Fruit fly (Drosophila melanogaster) whole organism, larva: ENCODE measurements around the gene Cad96Cb.

Experiments used
- noc ChIP-seq: fragments of 200-800 bp; sonication (Bioruptor generic); optimal IDR thresholded peaks from 3 replicates; lab custom pipeline; 2019; ENCODE audit warnings: missing biosample characterization, mild to moderate bottlenecking, missing genetic modification characterization, moderate library complexity

The Cad96Cb gene

dm6 chr3R:25245052-25245813 is 13.1 kb upstream of the Cad96Cb start, which contains the start of gene bam:
TSS of gene bam (minus strand) at chr3R:25245109.
- TF ChIP-seq noc (tag; lab: Kevin White, UChicago) = no peak

dm6 chr3R:25241507-25242070 is 9.5 kb upstream of the Cad96Cb start, which contains the start of gene CG11854:
TSS of gene CG11854 (plus strand) at chr3R:25242020.
- no peak for TF ChIP-seq noc (tag; lab: Kevin White, UChicago)

dm6 chr3R:25239880-25240279 is 7.8 kb upstream of the Cad96Cb start, which contains the start of gene to:
TSS of gene to (plus strand) at chr3R:25240180.
- TF ChIP-seq noc (tag; lab: Kevin White, UChicago) = no peak

dm6 chr3R:25238771-25239700 is 6.9 kb upstream of the Cad96Cb start:
- no peak for TF ChIP-seq noc (tag; lab: Kevin White, UChicago)

- TF ChIP-seq noc (tag; lab: Kevin White, UChicago) = no peak
These were observed 5.2 kb upstream of the Cad96Cb start, which contains the start of gene Jhbp7 for dm6 chr3R:25237314-25237713. TSS of gene Jhbp7 (plus strand) at chr3R:25237614.

- no peak for TF ChIP-seq noc (tag; lab: Kevin White, UChicago)
These were observed 4.0 kb upstream of the Cad96Cb start for dm6 chr3R:25236121-25236520.

dm6 chr3R:25235362-25235761 is 3.2 kb upstream of the Cad96Cb start, which contains the start of gene Sil1:
TSS of gene Sil1 (minus strand) at chr3R:25235529.
- TF ChIP-seq noc (tag; lab: Kevin White, UChicago) = no peak

dm6 chr3R:25225483-25225882 is 6.6 kb downstream of the Cad96Cb start:
- no peak for TF ChIP-seq noc (tag; lab: Kevin White, UChicago)

dm6 chr3R:25221203-25221807 is 10.8 kb downstream of the Cad96Cb start, which contains the start of gene Alg9:
TSS of gene Alg9 (plus strand) at chr3R:25221589.
- no peak for TF ChIP-seq noc (tag; lab: Kevin White, UChicago)

- no peak for TF ChIP-seq noc (tag; lab: Kevin White, UChicago)
These were observed 13.1 kb downstream of the Cad96Cb start, which contains the start of gene CG31103 for dm6 chr3R:25219018-25219417. TSS of gene CG31103 (plus strand) at chr3R:25219318.

- no peak for TF ChIP-seq noc (tag; lab: Kevin White, UChicago)
These were observed 16.1 kb downstream of the Cad96Cb start, which contains the start of gene CG31106 for dm6 chr3R:25215997-25216396. TSS of gene CG31106 (plus strand) at chr3R:25216297.

dm6 chr3R:25215123-25215522 is 17.0 kb downstream of the Cad96Cb start, which contains the start of gene Saysd1:
TSS of gene Saysd1 (minus strand) at chr3R:25215188.
- peak; percentile 64 for TF ChIP-seq noc (tag; lab: Kevin White, UChicago)

- no peak for TF ChIP-seq noc (tag; lab: Kevin White, UChicago)
These were observed 22.9 kb downstream of the Cad96Cb start for dm6 chr3R:25209207-25209606.

dm6 chr3R:25208767-25209075 is 23.4 kb downstream of the Cad96Cb start:
- TF ChIP-seq noc (tag; lab: Kevin White, UChicago) = no peak
